Fruit fly (Drosophila melanogaster) whole organism: ENCODE results near the gene CG13000.

Experiments
- CG8478 ChIP-seq: fragments of >200 bp; optimal IDR thresholded peaks from 2 replicates; lab custom pipeline; 2018; ENCODE audit warnings: inconsistent platforms
- Dll ChIP-seq: fragments of >200 bp; optimal IDR thresholded peaks from 2 replicates; lab custom pipeline; 2017
- EcR ChIP-seq, 2 experiments: fragments of >200 bp; optimal IDR thresholded peaks; 2 replicates each; lab custom pipeline; 2017; ENCODE audit warnings: missing biosample characterization in 2 of 2, missing genetic modification characterization in 2 of 2, missing genetic modification reagents in 2 of 2
- pan ChIP-seq: fragments of >200 bp; optimal IDR thresholded peaks from 2 replicates; lab custom pipeline; 2017
- psq ChIP-seq: fragments of >200 bp; optimal IDR thresholded peaks from 2 replicates; lab custom pipeline; 2017
- usp ChIP-seq: fragments of >200 bp; optimal IDR thresholded peaks from 2 replicates; lab custom pipeline; 2017; ENCODE audit warnings: missing biosample characterization, missing genetic modification characterization, mixed read lengths

CG13000 gene

DNA sequence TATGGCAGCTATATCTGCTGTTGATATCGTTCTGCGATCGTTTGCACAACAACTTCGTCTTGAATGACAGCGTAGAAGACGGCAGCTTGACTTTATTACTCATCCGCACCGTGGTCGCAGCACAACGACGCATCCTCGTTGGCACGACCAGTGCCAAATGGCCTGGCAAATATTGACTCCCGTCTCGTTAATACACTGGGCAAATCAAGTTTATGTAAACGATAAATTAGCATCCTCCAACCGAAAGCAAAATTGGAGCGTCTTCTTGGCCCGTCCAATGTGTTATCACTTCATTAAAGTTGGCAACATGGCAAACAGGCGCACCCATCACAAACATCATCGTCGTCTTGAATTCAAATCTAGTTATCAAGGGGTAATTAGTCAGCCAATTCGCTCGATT is 30.8 kb downstream of the CG13000 start:
- TF ChIP-seq psq (lab: Kevin White, UChicago) (no peak), usp (no peak), CG8478 (lab: Kevin White, UChicago) (no peak), Dll (lab: Kevin White, UChicago) (no peak), EcR (GFP tag; optimal IDR thresholded peaks at IDR 0.05; lab: Kevin White, UChicago) (no peak)

DNA sequence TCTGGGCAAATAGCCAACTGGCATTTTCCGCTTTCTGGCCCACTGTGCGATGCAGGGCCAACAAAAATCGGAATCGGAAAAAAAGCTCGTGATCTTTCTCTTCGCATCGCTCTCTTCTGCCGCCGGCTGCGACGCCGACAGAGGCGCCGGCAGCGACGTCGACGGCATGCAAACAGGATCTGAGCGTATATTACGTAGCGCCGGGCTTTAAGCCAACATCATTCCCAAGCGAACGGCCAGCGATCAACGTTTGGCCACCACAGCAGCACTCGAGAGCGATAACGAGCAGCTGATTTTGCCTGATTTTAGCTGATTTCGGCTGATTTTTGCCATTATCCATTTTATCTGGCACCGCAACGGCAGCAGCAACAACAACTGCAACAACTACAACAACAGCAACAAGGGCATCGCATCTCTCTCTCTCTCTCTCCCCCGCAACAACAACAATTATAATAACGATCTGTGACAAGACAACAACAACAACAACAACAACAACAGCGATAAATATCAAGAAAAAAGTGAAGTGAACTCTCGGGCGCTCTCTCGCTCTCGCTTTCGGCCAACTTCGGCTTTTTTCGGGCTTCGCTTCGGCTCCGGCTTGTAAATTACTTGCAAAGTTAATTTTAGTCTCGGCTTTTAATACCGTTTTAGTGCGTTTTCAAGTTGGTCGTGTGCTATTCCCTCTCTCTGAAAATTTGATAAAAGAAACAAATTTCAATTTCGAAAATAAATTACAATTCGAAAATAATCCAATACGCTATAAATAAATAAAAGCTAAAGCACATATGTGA is 35.1 kb downstream of the CG13000 start, which contains the start of gene CG4928:
Gene CG4928 (plus strand): TSS at position 216 of the 791 bp plus-strand sequence.
- no peak for TF ChIP-seq EcR (GFP tag; optimal IDR thresholded peaks at IDR 0.05; lab: Kevin White, UChicago)
- TF ChIP-seq pan (lab: Kevin White, UChicago), result no peak
- TF ChIP-seq usp, result no peak
- no peak for TF ChIP-seq Dll (lab: Kevin White, UChicago)
- TF ChIP-seq CG8478 (lab: Kevin White, UChicago), result no peak
- no peak for TF ChIP-seq psq (lab: Kevin White, UChicago)

DNA sequence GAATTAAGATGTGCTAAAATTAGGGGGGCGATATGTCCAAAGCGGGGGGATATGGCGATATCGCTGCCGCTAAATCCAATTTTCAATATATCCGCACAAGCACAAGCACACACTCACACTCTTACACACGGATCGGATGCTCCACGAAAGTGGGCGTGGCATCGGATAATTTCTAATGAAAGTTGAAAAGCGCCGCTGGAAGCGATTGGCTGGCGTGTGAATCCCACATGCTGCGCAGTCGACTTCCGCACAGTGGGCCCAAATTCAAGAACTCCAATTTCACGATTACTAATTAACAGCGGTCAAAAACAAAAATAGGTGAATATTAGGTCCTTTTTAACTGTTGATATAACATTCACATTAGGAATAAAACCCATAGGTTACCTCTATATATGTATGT is 36.3 kb downstream of the CG13000 start:
- no peak for TF ChIP-seq usp
- TF ChIP-seq CG8478 (lab: Kevin White, UChicago), result no peak
- no peak for TF ChIP-seq pan (lab: Kevin White, UChicago)
- TF ChIP-seq psq (lab: Kevin White, UChicago), result no peak
- no peak for TF ChIP-seq Dll (lab: Kevin White, UChicago)
- no peak for TF ChIP-seq EcR (GFP tag; optimal IDR thresholded peaks at IDR 0.05; lab: Kevin White, UChicago)

DNA sequence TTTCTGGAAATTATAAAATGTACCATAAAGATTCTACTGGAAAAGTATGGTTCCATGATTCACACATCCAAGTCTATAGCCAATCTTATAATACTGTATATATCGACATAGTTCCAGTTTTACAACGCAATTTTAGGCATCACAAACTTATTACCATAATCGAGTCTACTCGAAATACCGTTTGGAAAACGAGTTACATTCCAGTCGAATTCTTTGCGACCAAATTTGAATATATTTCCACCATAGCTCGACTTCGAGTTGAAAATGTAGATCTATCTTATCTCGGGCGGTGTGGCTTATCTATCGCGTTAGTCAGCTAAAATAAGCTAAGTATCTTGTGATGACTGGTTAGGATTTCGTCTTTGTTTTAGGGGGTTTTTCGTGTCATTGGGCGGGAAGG is 38.4 kb downstream of the CG13000 start:
- TF ChIP-seq usp (no peak), Dll (lab: Kevin White, UChicago) (no peak), EcR (GFP tag; optimal IDR thresholded peaks at IDR 0.05; lab: Kevin White, UChicago) (no peak)

DNA sequence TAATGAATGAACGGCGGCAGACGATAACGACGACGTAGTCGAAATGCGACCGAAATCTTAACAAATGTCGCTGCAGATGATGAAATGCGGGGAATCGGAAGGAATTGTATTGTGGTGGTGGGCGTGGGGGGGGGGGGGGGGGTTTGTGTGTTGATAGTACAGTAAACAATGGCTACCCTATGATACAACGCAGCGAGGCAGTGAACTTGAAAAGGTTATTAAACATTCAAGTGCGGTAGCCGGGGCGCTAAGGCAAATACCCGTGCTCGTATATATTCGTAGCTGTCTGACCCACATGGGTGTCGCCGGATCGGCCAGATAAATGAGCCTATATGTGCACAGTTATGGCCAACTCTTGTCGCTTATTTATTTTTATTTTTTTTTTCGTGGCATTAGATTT is 39.0 kb downstream of the CG13000 start:
- TF ChIP-seq pan (lab: Kevin White, UChicago) (no peak), psq (lab: Kevin White, UChicago) (no peak), EcR (GFP tag; optimal IDR thresholded peaks at IDR 0.05; lab: Kevin White, UChicago) (no peak), usp (no peak), CG8478 (lab: Kevin White, UChicago) (no peak), Dll (lab: Kevin White, UChicago) (no peak)

DNA sequence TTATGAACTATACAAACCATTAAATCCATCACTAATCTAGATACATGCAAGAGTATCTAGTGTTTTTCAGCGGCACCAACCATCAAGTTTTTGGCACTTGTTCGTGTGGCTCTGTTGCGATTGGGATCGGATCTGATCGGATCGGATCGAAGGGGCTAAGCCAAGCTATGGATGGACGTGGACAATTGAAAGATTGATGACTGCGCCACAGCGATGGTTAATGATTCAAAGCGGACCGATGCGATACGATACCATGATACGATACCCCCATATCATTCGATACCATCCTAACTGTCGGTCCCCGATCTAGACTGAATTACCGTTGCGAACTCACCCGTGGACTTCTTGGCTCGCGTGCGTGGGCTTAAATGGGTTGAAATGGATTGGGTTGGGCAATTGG is 40.6 kb downstream of the CG13000 start:
- TF ChIP-seq EcR (GFP tag; optimal IDR thresholded peaks at IDR 0.05; lab: Kevin White, UChicago), result no peak
- no peak for TF ChIP-seq Dll (lab: Kevin White, UChicago)
- TF ChIP-seq psq (lab: Kevin White, UChicago), result no peak
- TF ChIP-seq usp, result no peak
- no peak for TF ChIP-seq CG8478 (lab: Kevin White, UChicago)
- TF ChIP-seq pan (lab: Kevin White, UChicago), result no peak

dm6 chrX:16907009-16907408 is 41.3 kb downstream of the CG13000 start:
- TF ChIP-seq usp (no peak), EcR (GFP tag; optimal IDR thresholded peaks at IDR 0.05; lab: Kevin White, UChicago) (no peak), Dll (lab: Kevin White, UChicago) (no peak), psq (lab: Kevin White, UChicago) (no peak), pan (lab: Kevin White, UChicago) (no peak), CG8478 (lab: Kevin White, UChicago) (no peak)

- TF ChIP-seq EcR (GFP tag; optimal IDR thresholded peaks at IDR 0.05; lab: Kevin White, UChicago), result no peak
- TF ChIP-seq psq (lab: Kevin White, UChicago), result no peak
- no peak for TF ChIP-seq CG8478 (lab: Kevin White, UChicago)
- no peak for TF ChIP-seq pan (lab: Kevin White, UChicago)
- TF ChIP-seq Dll (lab: Kevin White, UChicago), result no peak
- no peak for TF ChIP-seq usp
Observed at dm6 chrX:16906065-16906464, 42.2 kb downstream of the CG13000 start.

DNA sequence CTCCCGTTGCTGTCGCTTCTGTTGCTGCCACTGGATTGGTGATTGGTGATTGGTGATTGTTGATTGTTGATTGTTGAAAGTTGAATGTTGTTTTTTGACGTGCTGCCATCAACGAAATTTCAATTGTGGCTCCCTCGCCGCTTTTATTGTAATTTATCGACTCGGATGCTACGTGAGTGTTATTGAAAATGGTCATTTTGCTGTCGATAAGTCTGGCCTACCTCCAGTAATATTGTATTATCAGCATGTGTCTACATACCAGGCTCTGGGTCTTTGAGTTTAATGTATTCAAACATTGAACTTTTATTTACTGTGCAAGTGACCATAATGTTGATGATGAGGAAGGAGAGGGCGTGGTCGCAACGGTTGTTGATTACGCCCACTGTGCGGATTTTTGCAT is 45.8 kb downstream of the CG13000 start:
- no peak for TF ChIP-seq CG8478 (lab: Kevin White, UChicago)
- no peak for TF ChIP-seq usp
- TF ChIP-seq pan (lab: Kevin White, UChicago), result no peak
- no peak for TF ChIP-seq EcR (GFP tag; optimal IDR thresholded peaks at IDR 0.05; lab: Kevin White, UChicago)
- no peak for TF ChIP-seq Dll (lab: Kevin White, UChicago)
- no peak for TF ChIP-seq psq (lab: Kevin White, UChicago)

- TF ChIP-seq Dll (lab: Kevin White, UChicago), result no peak
- TF ChIP-seq EcR (GFP tag; optimal IDR thresholded peaks at IDR 0.05; lab: Kevin White, UChicago), result no peak
- no peak for TF ChIP-seq usp
- no peak for TF ChIP-seq CG8478 (lab: Kevin White, UChicago)
Observed at dm6 chrX:16900283-16900682, 48.0 kb downstream of the CG13000 start.
